Worm (Caenorhabditis elegans) whole organism, L4 larva: Measurements from ENCODE around the gene dig-1.

Experiments used
- F37D6.2 ChIP-seq: sonication (generic microtip); optimal IDR thresholded peaks from 2 replicates; lab custom pipeline; 2016; ENCODE audit warnings: mild to moderate bottlenecking, missing genetic modification characterization, missing compliant biosample characterization
- Y105C5A.15 ChIP-seq: fragments of 200-800 bp; sonication (Bioruptor generic); IDR thresholded peaks from 2 replicates; pipeline ENCODE4 v1.3.6; 2022; ENCODE audit warnings: missing genetic modification characterization, missing compliant biosample characterization
- aha-1 ChIP-seq: fragments of 150-350 bp; peaks from one replicate; lab custom pipeline; 2014; ENCODE audit warnings: missing biosample characterization, missing genetic modification characterization
- ceh-62 ChIP-seq: sonication (generic microtip); optimal IDR thresholded peaks from 2 replicates; lab custom pipeline; 2017; ENCODE audit warnings: missing biosample characterization, missing genetic modification characterization
- daf-12 ChIP-seq: fragments of 150-350 bp; optimal IDR thresholded peaks from 2 replicates; lab custom pipeline; 2014; ENCODE audit warnings: missing biosample characterization, missing genetic modification reagents, missing genetic modification characterization
- duxl-1 ChIP-seq: sonication (generic microtip); optimal IDR thresholded peaks from 2 replicates; lab custom pipeline; 2016; ENCODE audit warnings: mild to moderate bottlenecking, missing genetic modification characterization, moderate library complexity, missing compliant biosample characterization; ENCODE audit not compliant: poor library complexity
- lsy-2 ChIP-seq, 2 experiments: fragments of 150-350 bp in 1 of 2; sonication (generic microtip) in 1 of 2; optimal IDR thresholded peaks; 2 replicates each; lab custom pipeline; 2014 to 2017; ENCODE audit warnings: missing biosample characterization in 2 of 2, missing genetic modification characterization in 2 of 2
- mxl-3 ChIP-seq: fragments of 200-800 bp; sonication (Bioruptor generic); optimal IDR thresholded peaks from 2 replicates; lab custom pipeline; 2018; ENCODE audit warnings: mild to moderate bottlenecking, missing genetic modification characterization, missing compliant biosample characterization
- nhr-102 ChIP-seq: sonication (generic microtip); optimal IDR thresholded peaks from 2 replicates; lab custom pipeline; 2016; ENCODE audit warnings: mild to moderate bottlenecking, missing genetic modification characterization, moderate library complexity, missing compliant biosample characterization
- nhr-237 ChIP-seq: sonication (generic microtip); optimal IDR thresholded peaks from 2 replicates; lab custom pipeline; 2017; ENCODE audit warnings: missing biosample characterization, missing genetic modification characterization
- nhr-28 ChIP-seq: fragments of 150-350 bp; optimal IDR thresholded peaks from 2 replicates; lab custom pipeline; 2014; ENCODE audit warnings: missing biosample characterization, missing genetic modification characterization
- nhr-48 ChIP-seq: sonication (generic microtip); optimal IDR thresholded peaks from 2 replicates; lab custom pipeline; 2016; ENCODE audit warnings: mild to moderate bottlenecking, missing genetic modification characterization, missing compliant biosample characterization
- nhr-77 ChIP-seq: fragments of 150-350 bp; optimal IDR thresholded peaks from 2 replicates; lab custom pipeline; 2014; ENCODE audit warnings: missing biosample characterization, missing genetic modification characterization
- pha-4 ChIP-seq, 2 experiments: fragments of 150-350 bp in 1 of 2; fragments of 200-800 bp in 1 of 2; sonication (Bioruptor generic) in 1 of 2; IDR thresholded peaks in 1 of 2; optimal IDR thresholded peaks in 1 of 2; 2 replicates each; pipeline versions ENCODE4 v1.3.6 to Lab custom; 2014 to 2022; ENCODE audit warnings: missing genetic modification characterization in 2 of 2, missing genetic modification reagents in 2 of 2, missing biosample characterization in 1 of 2, missing compliant biosample characterization in 1 of 2
- php-3 ChIP-seq: fragments of 200-800 bp; sonication (Bioruptor generic); IDR thresholded peaks from 2 replicates; pipeline ENCODE4 v1.3.6; 2022; ENCODE audit warnings: missing genetic modification reagents, missing genetic modification characterization, missing compliant biosample characterization
- rbr-2 ChIP-seq: sonication (generic microtip); optimal IDR thresholded peaks from 2 replicates; lab custom pipeline; 2016; ENCODE audit warnings: missing genotype, missing genetic modification characterization, missing compliant biosample characterization
- unc-62 ChIP-seq, 3 experiments: fragments of 150-350 bp in 1 of 3; sonication (generic microtip); optimal IDR thresholded peaks in 2 of 3; peaks in 1 of 3; 1 replicate in 1 of 3; 2 replicates in 2 of 3; lab custom pipeline; 2014 to 2017; ENCODE audit warnings: missing biosample characterization in 3 of 3, missing genetic modification characterization in 3 of 3, missing genetic modification reagents in 3 of 3, missing genotype in 1 of 3
- zfp-2 ChIP-seq: sonication (generic microtip); optimal IDR thresholded peaks from 2 replicates; lab custom pipeline; 2016; ENCODE audit warnings: mild to moderate bottlenecking, missing genetic modification characterization, missing compliant biosample characterization

dig-1 gene

DNA sequence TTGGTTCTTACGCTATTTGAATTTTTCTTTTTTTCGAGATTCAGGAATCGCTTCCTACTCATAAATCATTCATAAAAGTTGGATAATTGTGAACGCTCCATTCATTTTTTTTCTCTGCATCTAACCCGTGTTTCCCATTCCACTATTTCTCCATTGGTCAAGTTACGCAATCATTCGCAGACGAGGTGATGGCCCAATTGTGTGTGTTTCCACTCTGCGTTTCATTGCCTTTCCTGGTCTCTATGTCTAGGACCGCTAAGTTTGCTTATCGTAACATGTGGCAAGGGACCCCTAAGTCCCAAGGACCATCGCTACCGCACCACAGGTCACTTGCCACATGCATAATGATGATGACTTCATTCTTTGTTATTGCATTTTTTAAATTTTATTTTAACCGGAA is 80.0 kb downstream of the dig-1 start:
- no peak for TF ChIP-seq Y105C5A.15
- TF ChIP-seq, all 104 proteins: peak for 0

DNA sequence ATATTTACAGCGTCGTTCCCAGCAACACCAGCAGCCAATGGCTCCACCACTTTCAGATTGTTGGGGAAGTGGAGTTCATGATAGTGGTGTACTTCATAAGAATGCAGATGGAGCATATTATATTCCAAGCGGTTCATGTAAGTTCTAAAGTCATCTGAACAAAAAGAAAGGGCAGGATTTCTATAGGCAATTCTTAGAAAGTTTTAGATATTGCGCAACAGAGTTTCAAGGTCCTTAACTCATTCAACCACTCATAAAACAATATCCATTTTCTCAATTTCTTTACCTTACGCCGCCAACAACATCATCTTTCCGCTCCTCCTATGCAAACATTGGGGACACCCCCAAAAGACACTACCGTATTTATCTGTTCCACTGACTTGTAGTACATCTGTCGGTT is 85.2 kb downstream of the dig-1 start:
- TF ChIP-seq aha-1 (tag; lab: Kevin White, UChicago) (peak; percentile 47), lsy-2 (tag; optimal IDR thresholded peaks at IDR 0.05; lab: Kevin White, UChicago) (no peak), nhr-237 (tag; lab: Kevin White, UChicago) (no peak), unc-62 (GFP tag; optimal IDR thresholded peaks at IDR 0.05 in 1 of 2; lab: Kevin White, UChicago) (peak in 1 of 2 experiments; percentile 45), unc-62 (tag; optimal IDR thresholded peaks at IDR 0.05; lab: Kevin White, UChicago) (no peak), F37D6.2 (no peak), nhr-28 (tag; lab: Kevin White, UChicago) (no peak)
- TF ChIP-seq, all 104 proteins: peak for 2

DNA sequence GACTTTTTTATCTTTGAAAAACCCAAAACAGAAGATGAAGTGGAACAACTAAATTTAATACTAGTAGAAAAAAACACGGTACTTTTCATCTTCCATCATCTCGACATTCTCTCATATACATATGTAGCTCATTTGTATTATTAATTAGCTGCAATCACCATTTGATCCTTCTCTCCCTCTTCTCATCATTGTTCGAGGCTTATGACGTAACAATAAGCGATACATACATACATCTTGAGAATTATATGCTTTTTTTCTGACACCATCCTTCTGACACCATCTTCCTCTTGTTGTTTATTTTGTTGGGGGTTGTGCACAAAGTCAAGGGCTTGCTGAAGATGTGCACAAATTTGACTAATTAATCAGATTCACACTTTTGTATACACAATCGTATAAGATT is 91.2 kb downstream of the dig-1 start:
- TF ChIP-seq ceh-62 (tag; lab: Kevin White, UChicago): no peak
- no peak for TF ChIP-seq php-3 (GFP tag; lab: Robert Waterston, UW)
- no peak for TF ChIP-seq pha-4 (GFP tag; IDR thresholded peaks at IDR 0.05; lab: Robert Waterston, UW)
- TF ChIP-seq pha-4 (tag; optimal IDR thresholded peaks at IDR 0.05; lab: Kevin White, UChicago): no peak
- no peak for TF ChIP-seq rbr-2 (tag; lab: Kevin White, UChicago)
- TF ChIP-seq nhr-102 (tag; lab: Kevin White, UChicago): no peak
- no peak for TF ChIP-seq nhr-48
- no peak for TF ChIP-seq nhr-77
- TF ChIP-seq duxl-1: no peak
- TF ChIP-seq F37D6.2: no peak
- TF ChIP-seq zfp-2 (tag; lab: Kevin White, UChicago): no peak

DNA sequence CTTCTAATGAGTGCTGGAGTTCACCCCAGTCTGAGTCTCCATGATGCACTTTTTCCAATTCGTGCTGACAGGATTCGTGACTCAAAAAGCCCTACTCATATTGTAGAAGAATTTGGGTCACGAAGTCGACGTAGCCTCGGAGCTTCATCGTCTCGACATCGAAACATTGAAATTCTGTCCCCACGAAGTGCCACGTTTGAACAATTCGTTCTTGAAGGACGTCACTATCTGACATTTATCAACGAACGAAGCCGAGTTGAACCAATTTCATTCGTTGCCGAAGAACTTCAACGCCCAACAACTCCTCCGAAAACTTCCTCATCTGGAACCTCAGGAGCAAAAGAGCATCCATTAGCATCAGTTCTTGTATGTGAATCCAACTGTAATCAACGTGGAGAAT is 93.0 kb downstream of the dig-1 start:
- TF ChIP-seq unc-62 (GFP tag; optimal IDR thresholded peaks at IDR 0.05 in 1 of 2; lab: Kevin White, UChicago) (peak in 1 of 2 experiments; percentile 94), unc-62 (tag; optimal IDR thresholded peaks at IDR 0.05; lab: Kevin White, UChicago) (no peak), daf-12 (tag; lab: Kevin White, UChicago) (no peak), mxl-3 (GFP tag; lab: Kevin White, UChicago) (no peak)
- TF ChIP-seq, all 104 proteins: peak for 1
